Fruit fly (Drosophila melanogaster): Measurements from ENCODE around the gene Or13a.

Or13a gene

DNA sequence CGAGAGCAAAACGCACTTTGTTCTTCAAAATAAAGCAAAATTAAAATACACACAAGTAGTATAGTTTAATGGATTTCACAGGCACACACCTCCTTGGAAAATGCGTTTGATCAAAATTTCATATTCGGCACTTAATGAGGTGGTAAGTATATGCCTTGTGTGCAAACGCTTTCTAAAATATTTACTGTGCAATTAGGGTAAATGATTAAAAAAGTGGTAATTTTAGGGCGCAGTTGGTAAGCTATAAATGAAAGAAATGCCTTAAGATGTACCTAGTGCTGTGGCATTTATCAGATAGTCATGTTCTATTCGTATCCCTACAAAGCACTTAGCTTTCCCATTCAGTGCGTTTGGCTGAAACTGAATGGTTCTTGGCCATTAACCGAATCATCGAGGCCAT lies at the start of gene Or13a:
Or13a (plus strand) TSS at position 301 of the 400 bp plus-strand sequence.
- TF ChIP-seq spab (GFP tag; optimal IDR thresholded peaks at IDR 0.05) (no peak), net (GFP tag; optimal IDR thresholded peaks at IDR 0.05) (no peak), Sox15 (GFP tag; optimal IDR thresholded peaks at IDR 0.05) (no peak), dac (GFP tag; optimal IDR thresholded peaks at IDR 0.05) (no peak), CG10631 (GFP tag; optimal IDR thresholded peaks at IDR 0.05) (no peak), CG9139 (GFP tag; optimal IDR thresholded peaks at IDR 0.05) (no peak), CG11294 (GFP tag; IDR thresholded peaks at IDR 0.05) (no peak), Sox14 (GFP tag; optimal IDR thresholded peaks at IDR 0.05) (no peak), CG6276 (GFP tag; optimal IDR thresholded peaks at IDR 0.05) (no peak), CG32006 (GFP tag; optimal IDR thresholded peaks at IDR 0.05) (no peak), CG11902 (GFP tag; optimal IDR thresholded peaks at IDR 0.05) (no peak), Gug (GFP tag; IDR thresholded peaks at IDR 0.05) (no peak), fd85E (GFP tag; optimal IDR thresholded peaks at IDR 0.05) (no peak)

- no peak for TF ChIP-seq CG10669 (GFP tag; optimal IDR thresholded peaks at IDR 0.05)
- no peak for TF ChIP-seq Gug (GFP tag; IDR thresholded peaks at IDR 0.05)
- no peak for TF ChIP-seq CG31627 (GFP tag; optimal IDR thresholded peaks at IDR 0.05)
- TF ChIP-seq achi (GFP tag; optimal IDR thresholded peaks at IDR 0.05) = no peak
- TF ChIP-seq pdm3 (GFP tag; optimal IDR thresholded peaks at IDR 0.05) = no peak
- TF ChIP-seq Hr39 (GFP tag; optimal IDR thresholded peaks at IDR 0.05) = no peak
- no peak for TF ChIP-seq vri (GFP tag; optimal IDR thresholded peaks at IDR 0.05)
- no peak for TF ChIP-seq CG3919 (GFP tag; optimal IDR thresholded peaks at IDR 0.05)
- TF ChIP-seq Lpt (GFP tag; optimal IDR thresholded peaks at IDR 0.05) = no peak
- no peak for TF ChIP-seq CG8632 (GFP tag; optimal IDR thresholded peaks at IDR 0.05)
- no peak for TF ChIP-seq Ets21C (GFP tag; optimal IDR thresholded peaks at IDR 0.05)
- TF ChIP-seq dsx (GFP tag; optimal IDR thresholded peaks at IDR 0.05; ENCODE audit: poor library complexity, severe bottlenecking) = no peak
- no peak for TF ChIP-seq CG7368 (GFP tag; optimal IDR thresholded peaks at IDR 0.05)
- no peak for TF ChIP-seq fd59A (GFP tag; optimal IDR thresholded peaks at IDR 0.05)
- no peak for TF ChIP-seq CG11762 (GFP tag; optimal IDR thresholded peaks at IDR 0.05; ENCODE audit: insufficient read depth)
- TF ChIP-seq CG32006 (GFP tag; optimal IDR thresholded peaks at IDR 0.05) = no peak
- TF ChIP-seq Sox15 (GFP tag; optimal IDR thresholded peaks at IDR 0.05) = no peak
Observed at dm6 chrX:15924805-15925204, 49.4 kb upstream of the Or13a start, which contains the start of gene Lcch3. Gene Lcch3 (plus strand): TSS chrX:15925105.

DNA sequence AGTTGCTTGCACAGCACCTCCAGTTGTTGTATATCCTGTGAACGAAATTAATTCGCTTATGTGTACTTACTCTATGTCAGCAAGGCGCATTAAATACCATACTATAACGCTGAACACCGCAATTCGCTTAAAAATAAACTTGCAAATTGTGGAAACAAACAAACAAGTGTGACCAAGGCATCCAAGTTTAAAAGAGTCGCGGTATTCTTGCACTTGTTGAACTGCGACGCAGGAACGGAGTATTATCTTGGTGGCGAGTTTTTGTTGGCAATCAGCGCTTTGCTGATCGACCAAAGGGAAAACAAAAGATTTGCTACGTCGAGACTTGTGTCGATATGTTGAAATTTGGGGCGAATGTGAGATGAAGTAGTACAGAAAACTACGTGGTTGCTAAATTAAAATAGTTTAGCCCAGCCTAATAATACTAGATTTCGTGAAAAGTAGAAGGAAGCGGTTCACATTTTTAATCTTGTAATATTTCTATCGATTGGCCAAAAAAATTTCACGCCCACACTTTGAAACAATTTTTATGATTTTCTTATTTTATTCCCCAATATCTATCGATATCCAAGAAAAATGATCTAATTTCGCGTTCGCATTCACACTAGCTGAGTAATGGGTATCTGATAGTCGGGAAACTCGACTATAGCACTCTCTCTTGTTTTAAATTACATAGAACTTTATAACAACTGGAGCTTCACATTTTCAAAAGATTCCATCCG lies 40.6 kb upstream of the Or13a start, which contains the start of gene Ranbp16:
Ranbp16 (minus strand) TSS at position 364 of the 722 bp plus-strand sequence.
- TF ChIP-seq CG32006 (GFP tag; optimal IDR thresholded peaks at IDR 0.05) (no peak), CG16779 (tag; optimal IDR thresholded peaks at IDR 0.05) (no peak), CG1621 (tag; optimal IDR thresholded peaks at IDR 0.05) (no peak), fd59A (GFP tag; optimal IDR thresholded peaks at IDR 0.05) (no peak), CG6276 (GFP tag; optimal IDR thresholded peaks at IDR 0.05) (no peak), Eip93F (GFP tag; optimal IDR thresholded peaks at IDR 0.05) (no peak)

DNA sequence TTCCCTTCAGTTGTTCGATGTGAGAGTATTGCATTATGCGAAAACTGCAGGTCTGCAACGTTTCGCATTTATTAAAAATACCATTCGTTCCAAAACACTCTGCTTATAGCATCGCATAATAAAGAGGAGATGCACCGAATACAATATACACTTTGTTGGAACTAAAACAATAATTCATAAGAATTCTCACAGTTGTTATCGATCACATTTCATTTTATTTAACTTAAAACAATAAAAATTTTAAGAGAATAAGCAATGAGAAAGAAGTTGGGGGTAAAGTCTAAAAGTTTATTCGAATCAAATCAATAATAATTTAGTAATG lies 40.0 kb upstream of the Or13a start:
- TF ChIP-seq fd59A (GFP tag; optimal IDR thresholded peaks at IDR 0.05) (no peak), CG1621 (tag; optimal IDR thresholded peaks at IDR 0.05) (no peak), spab (GFP tag; optimal IDR thresholded peaks at IDR 0.05) (no peak), CG34406 (GFP tag; optimal IDR thresholded peaks at IDR 0.05) (no peak), lz (GFP tag; optimal IDR thresholded peaks at IDR 0.05) (peak; percentile 16), net (GFP tag; optimal IDR thresholded peaks at IDR 0.05) (no peak), Smox (GFP tag; optimal IDR thresholded peaks at IDR 0.05) (no peak), achi (GFP tag; optimal IDR thresholded peaks at IDR 0.05) (no peak), Hr38 (GFP tag; optimal IDR thresholded peaks at IDR 0.05) (no peak), CG15336 (GFP tag; IDR thresholded peaks at IDR 0.05) (no peak), CG8632 (GFP tag; optimal IDR thresholded peaks at IDR 0.05) (no peak), OdsH (GFP tag; optimal IDR thresholded peaks at IDR 0.05) (no peak), CG10669 (GFP tag; optimal IDR thresholded peaks at IDR 0.05) (no peak), Sox102F (GFP tag; optimal IDR thresholded peaks at IDR 0.05) (no peak), CG8319 (GFP tag; optimal IDR thresholded peaks at IDR 0.05) (no peak), Eip93F (GFP tag; optimal IDR thresholded peaks at IDR 0.05) (no peak), CG11762 (GFP tag; optimal IDR thresholded peaks at IDR 0.05; ENCODE audit: insufficient read depth) (no peak), topi (GFP tag; optimal IDR thresholded peaks at IDR 0.05) (no peak), CG6276 (GFP tag; optimal IDR thresholded peaks at IDR 0.05) (no peak), CG7368 (GFP tag; optimal IDR thresholded peaks at IDR 0.05) (no peak), Hr4 (GFP tag; optimal IDR thresholded peaks at IDR 0.05) (peak; percentile 33), vri (GFP tag; optimal IDR thresholded peaks at IDR 0.05) (no peak), CG32006 (GFP tag; optimal IDR thresholded peaks at IDR 0.05) (no peak), CG3032 (tag; optimal IDR thresholded peaks at IDR 0.05) (peak; percentile 30), Eip78C (GFP tag) (peak; percentile 64), pdm3 (GFP tag; optimal IDR thresholded peaks at IDR 0.05) (no peak), CG10631 (GFP tag; optimal IDR thresholded peaks at IDR 0.05) (no peak), CG4318 (GFP tag; optimal IDR thresholded peaks at IDR 0.05) (no peak)
